Worm (Caenorhabditis elegans) whole organism, mixed stage, embryonic: ENCODE results near the gene spp-31.

ENCODE experiments used
- bed-3 ChIP-seq: fragments of 200-800 bp; sonication (Bioruptor generic); optimal IDR thresholded peaks from 3 replicates; lab custom pipeline; 2018; ENCODE audit warnings: mild to moderate bottlenecking, missing genetic modification characterization, moderate library complexity, missing compliant biosample characterization
- ceh-43 ChIP-seq: fragments of 200-800 bp; sonication (Bioruptor generic); optimal IDR thresholded peaks from 2 replicates; lab custom pipeline; 2018; ENCODE audit warnings: mild to moderate bottlenecking, missing genetic modification characterization, moderate library complexity, missing compliant biosample characterization
- ces-1 ChIP-seq: fragments of 150-350 bp; optimal IDR thresholded peaks from 2 replicates; lab custom pipeline; 2014; ENCODE audit warnings: missing biosample characterization, missing genetic modification reagents, missing genetic modification characterization
- elt-1 ChIP-seq: sonication (generic microtip); optimal IDR thresholded peaks from 2 replicates; lab custom pipeline; 2017; ENCODE audit warnings: missing genetic modification characterization, mild to moderate bottlenecking, missing compliant biosample characterization, antibody characterized with exemption, moderate library complexity, borderline replicate concordance; ENCODE audit not compliant: insufficient read depth
- elt-3 ChIP-seq: fragments of 150-350 bp; optimal IDR thresholded peaks from 2 replicates; lab custom pipeline; 2014; ENCODE audit warnings: missing biosample characterization, missing genetic modification characterization
- lsy-2 ChIP-seq: fragments of 150-350 bp; optimal IDR thresholded peaks from 2 replicates; lab custom pipeline; 2014; ENCODE audit warnings: missing biosample characterization, missing genetic modification characterization
- mab-5 ChIP-seq: fragments of 150-350 bp; optimal IDR thresholded peaks from 2 replicates; lab custom pipeline; 2014; ENCODE audit warnings: missing biosample characterization, missing genetic modification characterization
- nhr-12 ChIP-seq: fragments of 150-350 bp; optimal IDR thresholded peaks from 2 replicates; lab custom pipeline; 2014; ENCODE audit warnings: missing biosample characterization, missing genetic modification characterization
- nhr-237 ChIP-seq: fragments of 150-350 bp; optimal IDR thresholded peaks from 2 replicates; lab custom pipeline; 2014; ENCODE audit warnings: missing biosample characterization, missing genetic modification characterization
- pha-4 ChIP-seq: fragments of 150-350 bp; optimal IDR thresholded peaks from 2 replicates; lab custom pipeline; 2018; ENCODE audit warnings: missing biosample characterization, missing genetic modification reagents, missing genetic modification characterization
- snpc-4 ChIP-seq: fragments of 150-350 bp; optimal IDR thresholded peaks from 2 replicates; lab custom pipeline; 2014; ENCODE audit warnings: missing biosample characterization, missing genetic modification characterization

DNA sequence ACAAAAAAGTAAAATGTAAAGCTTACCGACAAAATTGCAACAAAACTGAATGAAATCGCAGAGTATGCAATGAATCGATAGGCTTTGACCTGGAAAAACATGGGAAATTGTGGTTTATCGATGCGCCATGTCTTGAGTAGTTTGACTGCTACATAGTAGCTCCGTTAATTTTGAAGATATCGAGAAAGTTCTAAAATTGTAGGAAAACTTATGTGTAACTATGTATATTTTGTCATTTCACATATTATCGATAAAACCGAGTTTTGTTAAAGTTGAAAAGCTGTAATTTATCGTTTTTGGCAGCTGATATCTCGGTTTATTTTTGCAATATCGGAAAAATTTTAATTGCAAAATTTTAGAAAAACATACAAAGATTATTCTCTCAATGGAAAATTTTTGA is 47.2 kb upstream of the spp-31 start, which contains the start of gene col-105:
- TF ChIP-seq ces-1 (no peak), nhr-237 (tag; lab: Kevin White, UChicago) (no peak), mab-5 (tag; lab: Kevin White, UChicago) (no peak), lsy-2 (no peak), pha-4 (tag; lab: Kevin White, UChicago) (no peak), snpc-4 (tag; lab: Kevin White, UChicago) (no peak), elt-1 (no peak), ceh-43 (GFP tag; lab: Kevin White, UChicago) (no peak), elt-3 (no peak), bed-3 (GFP tag; lab: Kevin White, UChicago) (no peak), nhr-12 (no peak)
